Fruit fly (Drosophila melanogaster) whole organism, wandering third instar larva: ENCODE results near the gene Ttc19.

Experiments
- Abd-B ChIP-seq: fragments of >200 bp; optimal IDR thresholded peaks from 2 replicates; lab custom pipeline; 2017; ENCODE audit warnings: missing biosample characterization, missing genetic modification characterization
- CrebA ChIP-seq: fragments of 200-800 bp; sonication (Bioruptor generic); optimal IDR thresholded peaks from 2 replicates; lab custom pipeline; 2016; ENCODE audit warnings: missing biosample characterization, mild to moderate bottlenecking, missing genetic modification characterization, borderline replicate concordance
- Dfd ChIP-seq: fragments of >200 bp; optimal IDR thresholded peaks from 2 replicates; lab custom pipeline; 2017; ENCODE audit warnings: missing biosample characterization, missing genetic modification characterization
- GATAd ChIP-seq: sonication (Bioruptor generic); optimal IDR thresholded peaks from 2 replicates; lab custom pipeline; 2016; ENCODE audit warnings: missing biosample characterization, missing genetic modification characterization
- Hr83 ChIP-seq: fragments of 200-300 bp; sonication (Bioruptor generic); optimal IDR thresholded peaks from 2 replicates; lab custom pipeline; 2016; ENCODE audit warnings: missing biosample characterization, mild to moderate bottlenecking, missing genetic modification characterization, moderate library complexity; ENCODE audit not compliant: poor library complexity, severe bottlenecking
- Myc ChIP-seq: fragments of >200 bp; optimal IDR thresholded peaks from 2 replicates; lab custom pipeline; 2017
- ey ChIP-seq: fragments of 200-800 bp; sonication (Bioruptor generic); optimal IDR thresholded peaks from 2 replicates; lab custom pipeline; 2016; ENCODE audit warnings: missing biosample characterization, missing genetic modification characterization
- lola ChIP-seq: fragments of >200 bp; optimal IDR thresholded peaks from 2 replicates; lab custom pipeline; 2017; ENCODE audit warnings: missing biosample characterization, missing genetic modification characterization
- rgr ChIP-seq: fragments of 200-800 bp; sonication (Bioruptor generic); optimal IDR thresholded peaks from 3 replicates; lab custom pipeline; 2016; ENCODE audit warnings: missing biosample characterization, mild to moderate bottlenecking, missing genetic modification characterization
- usp ChIP-seq: fragments of >200 bp; optimal IDR thresholded peaks from 2 replicates; lab custom pipeline; 2017; ENCODE audit warnings: missing biosample characterization, missing genetic modification characterization

DNA sequence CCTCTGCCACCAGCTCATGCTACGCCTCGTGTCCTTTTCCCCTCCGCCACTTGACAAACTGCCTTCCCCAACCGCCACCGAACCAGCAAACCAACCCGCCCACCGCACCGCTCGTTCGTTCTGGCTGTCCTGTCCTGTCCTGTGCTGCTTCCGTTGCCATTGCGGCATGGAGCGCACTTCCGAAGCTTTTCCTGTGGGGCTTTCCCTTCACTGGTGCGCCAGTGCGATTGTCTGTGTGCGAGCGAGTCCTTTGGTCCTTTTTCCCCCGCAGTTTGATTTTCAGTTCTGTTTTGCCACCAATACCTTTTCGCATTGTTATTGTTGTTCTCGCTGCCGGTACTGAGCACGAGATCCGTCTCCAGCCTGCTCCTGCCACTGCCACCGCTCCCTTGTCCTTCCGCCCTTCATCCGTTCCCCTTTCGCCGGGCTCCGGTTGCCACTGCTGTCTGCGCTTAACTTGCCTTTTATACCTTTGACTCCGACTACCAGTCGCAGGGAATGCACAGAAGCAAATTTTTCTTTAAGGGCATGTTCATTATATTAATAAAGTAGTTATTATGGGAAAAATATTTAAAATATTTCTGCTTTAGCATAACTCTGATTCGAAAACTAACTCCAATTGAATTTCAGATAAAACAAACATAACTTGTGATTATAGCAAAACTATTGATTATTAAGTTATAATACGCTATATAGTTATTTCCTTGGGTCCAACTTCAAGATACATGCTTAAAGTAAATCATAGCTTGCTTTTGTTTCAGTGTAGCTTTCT is 20.8 kb downstream of the Ttc19 start:
- TF ChIP-seq GATAd (GFP tag; lab: Kevin White, UChicago) (no peak), Myc (no peak), Abd-B (no peak), rgr (GFP tag; lab: Kevin White, UChicago) (peak; percentile 52), CrebA (GFP tag; lab: Kevin White, UChicago) (no peak), Dfd (no peak), usp (GFP tag; lab: Kevin White, UChicago) (no peak), Hr83 (GFP tag; lab: Kevin White, UChicago) (no peak), lola (GFP tag; lab: Kevin White, UChicago) (no peak), ey (GFP tag; lab: Kevin White, UChicago) (peak; percentile 51)
